Worm (Caenorhabditis elegans): Measurements from ENCODE around the gene F59A1.16.

DNA sequence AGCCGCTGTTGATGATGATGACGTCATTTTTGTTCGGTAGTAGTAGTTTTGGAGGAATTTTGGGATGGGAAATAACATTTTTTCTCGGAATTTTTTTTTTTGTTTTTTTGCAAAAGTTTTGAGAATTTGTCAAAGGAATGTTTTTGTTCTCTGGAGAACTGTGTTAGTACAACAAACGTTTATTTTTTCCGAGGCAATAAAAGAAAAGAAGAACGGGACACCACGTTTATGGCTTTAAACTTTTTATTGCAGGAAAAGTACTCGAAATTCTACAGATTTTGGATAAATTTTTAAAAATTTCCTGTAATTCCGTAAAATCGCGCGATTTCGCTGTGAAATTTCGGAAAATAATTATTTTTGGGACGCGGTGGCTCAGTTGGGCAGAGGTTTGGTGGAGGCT, 6.2 kb upstream of the F59A1.16 start, which contains the start of gene F59A1.13:
- TF ChIP-seq unc-39 (tag; optimal IDR thresholded peaks at IDR 0.05) (no peak), aly-2 (tag; optimal IDR thresholded peaks at IDR 0.05) (no peak), fkh-10 (GFP tag; optimal IDR thresholded peaks at IDR 0.05) (no peak), pha-4 (GFP tag; IDR thresholded peaks at IDR 0.05) (no peak), pha-4 (tag; optimal IDR thresholded peaks at IDR 0.05) (no peak), pqm-1 (tag; optimal IDR thresholded peaks at IDR 0.05) (no peak), nhr-28 (tag; optimal IDR thresholded peaks at IDR 0.05) (no peak), egl-43 (GFP tag; IDR thresholded peaks at IDR 0.05) (no peak), R02D3.7 (tag; optimal IDR thresholded peaks at IDR 0.05) (no peak), ceh-20 (GFP tag; IDR thresholded peaks at IDR 0.05) (no peak)
